Worm (Caenorhabditis elegans): ENCODE measurements around the gene pgp-7.

- no peak for TF ChIP-seq nhr-77 (tag; optimal IDR thresholded peaks at IDR 0.05)
- no peak for TF ChIP-seq fos-1 (tag; optimal IDR thresholded peaks at IDR 0.05)
- TF ChIP-seq lir-3 (tag; optimal IDR thresholded peaks at IDR 0.05), result no peak
- TF ChIP-seq nhr-11 (tag; optimal IDR thresholded peaks at IDR 0.05), result no peak
- no peak for TF ChIP-seq R02D3.7 (tag; optimal IDR thresholded peaks at IDR 0.05)
- no peak for TF ChIP-seq set-16 (GFP tag; IDR thresholded peaks at IDR 0.05)
- TF ChIP-seq fkh-10 (GFP tag; optimal IDR thresholded peaks at IDR 0.05), result no peak
These were observed 10.5 kb upstream of the pgp-7 start, which contains the start of gene T21E8.4 for ce11 chrX:10880509-10880908.

Measured in whole organism, L4 larva.